Fruit fly (Drosophila melanogaster) whole organism, prepupa: Measurements from ENCODE around the gene Nup98-96.

Source experiments
- Blimp-1 ChIP-seq: fragments of 200-800 bp; sonication (Bioruptor generic); optimal IDR thresholded peaks from 3 replicates; lab custom pipeline; 2017; ENCODE audit warnings: missing biosample characterization, missing genetic modification characterization, mild to moderate bottlenecking, moderate library complexity, missing genetic modification reagents
- CG10631 ChIP-seq: fragments of 200-800 bp; sonication (Bioruptor generic); optimal IDR thresholded peaks from 2 replicates; lab custom pipeline; 2016; ENCODE audit warnings: missing biosample characterization, missing genetic modification characterization
- CG10669 ChIP-seq: fragments of 200-800 bp; sonication (Bioruptor generic); optimal IDR thresholded peaks from 3 replicates; lab custom pipeline; 2018; ENCODE audit warnings: missing biosample characterization, mild to moderate bottlenecking, missing genetic modification characterization, moderate library complexity
- CG11294 ChIP-seq: fragments of 200-800 bp; sonication (Bioruptor generic); IDR thresholded peaks from 2 replicates; pipeline ENCODE4 v1.3.6; 2022; ENCODE audit warnings: missing biosample characterization, missing genetic modification characterization
- CG11762 ChIP-seq: fragments of 200-800 bp; sonication (Bioruptor generic); optimal IDR thresholded peaks from 3 replicates; lab custom pipeline; 2016; ENCODE audit warnings: missing biosample characterization, missing genetic modification characterization; ENCODE audit not compliant: insufficient read depth
- CG11902 ChIP-seq: fragments of 200-800 bp; sonication (Bioruptor generic); optimal IDR thresholded peaks from 3 replicates; lab custom pipeline; 2016; ENCODE audit warnings: missing biosample characterization, missing genetic modification characterization
- CG15336 ChIP-seq: fragments of 200-800 bp; sonication (Bioruptor generic); IDR thresholded peaks from 2 replicates; pipeline ENCODE4 v1.3.6; 2022; ENCODE audit warnings: missing biosample characterization, missing genetic modification characterization
- CG1621 ChIP-seq: fragments of 200-800 bp; sonication (Bioruptor generic); optimal IDR thresholded peaks from 3 replicates; lab custom pipeline; 2018; ENCODE audit warnings: missing biosample characterization, mild to moderate bottlenecking, missing genetic modification characterization
- CG16779 ChIP-seq: fragments of 200-800 bp; sonication (Bioruptor generic); optimal IDR thresholded peaks from 3 replicates; lab custom pipeline; 2017; ENCODE audit warnings: missing biosample characterization, mild to moderate bottlenecking, missing genetic modification characterization
- CG3032 ChIP-seq: fragments of 200-800 bp; optimal IDR thresholded peaks from 2 replicates; lab custom pipeline; 2019; ENCODE audit warnings: missing biosample characterization, mild to moderate bottlenecking, missing genetic modification characterization, moderate library complexity
- CG31627 ChIP-seq: fragments of 200-800 bp; sonication (Bioruptor generic); optimal IDR thresholded peaks from 3 replicates; lab custom pipeline; 2016; ENCODE audit warnings: missing biosample characterization, missing genetic modification characterization
- CG32006 ChIP-seq: fragments of 200-800 bp; sonication (Bioruptor generic); optimal IDR thresholded peaks from 3 replicates; lab custom pipeline; 2017; ENCODE audit warnings: missing biosample characterization, mild to moderate bottlenecking, missing genetic modification characterization
- CG34406 ChIP-seq: fragments of 200-800 bp; sonication (Bioruptor generic); optimal IDR thresholded peaks from 3 replicates; lab custom pipeline; 2016; ENCODE audit warnings: missing biosample characterization, missing genetic modification characterization
- CG3919 ChIP-seq: fragments of 200-800 bp; sonication (Bioruptor generic); optimal IDR thresholded peaks from 3 replicates; lab custom pipeline; 2016; ENCODE audit warnings: missing biosample characterization, missing genetic modification characterization
- CG4318 ChIP-seq: fragments of 200-800 bp; sonication (Bioruptor generic); optimal IDR thresholded peaks from 3 replicates; lab custom pipeline; 2017; ENCODE audit warnings: missing biosample characterization, mild to moderate bottlenecking, missing genetic modification characterization
- CG6163 ChIP-seq: fragments of 200-800 bp; sonication (Bioruptor generic); IDR thresholded peaks from 3 replicates; pipeline ENCODE4 v1.3.6; 2022; ENCODE audit warnings: missing biosample characterization, missing genetic modification characterization
- CG6276 ChIP-seq: fragments of 200-800 bp; sonication (Bioruptor generic); optimal IDR thresholded peaks from 2 replicates; lab custom pipeline; 2017; ENCODE audit warnings: missing biosample characterization, mild to moderate bottlenecking, missing genetic modification characterization
- CG6792 ChIP-seq: fragments of 200-800 bp; sonication (Bioruptor generic); optimal IDR thresholded peaks from 3 replicates; lab custom pipeline; 2016; ENCODE audit warnings: missing biosample characterization, missing genetic modification characterization
- CG6808 ChIP-seq: fragments of 200-800 bp; sonication (Bioruptor generic); optimal IDR thresholded peaks from 3 replicates; lab custom pipeline; 2017; ENCODE audit warnings: missing biosample characterization, missing genetic modification characterization, mild to moderate bottlenecking, moderate library complexity, missing genetic modification reagents
- CG6854 ChIP-seq: fragments of 200-800 bp; sonication (Bioruptor generic); optimal IDR thresholded peaks from 2 replicates; lab custom pipeline; 2017; ENCODE audit warnings: missing biosample characterization, mild to moderate bottlenecking, missing genetic modification characterization
- CG7368 ChIP-seq: fragments of 200-800 bp; sonication (Bioruptor generic); optimal IDR thresholded peaks from 3 replicates; lab custom pipeline; 2016; ENCODE audit warnings: missing biosample characterization, missing genetic modification characterization
- CG8632 ChIP-seq: fragments of 200-800 bp; sonication (Bioruptor generic); optimal IDR thresholded peaks from 3 replicates; lab custom pipeline; 2016; ENCODE audit warnings: missing biosample characterization, missing genetic modification characterization
- CG9139 ChIP-seq: fragments of 200-800 bp; sonication (Bioruptor generic); optimal IDR thresholded peaks from 3 replicates; lab custom pipeline; 2017; ENCODE audit warnings: missing biosample characterization, mild to moderate bottlenecking, missing genetic modification characterization
- Eip75B ChIP-seq: fragments of 200-800 bp; sonication (Bioruptor generic); optimal IDR thresholded peaks from 3 replicates; lab custom pipeline; 2016; ENCODE audit warnings: missing biosample characterization, missing genetic modification characterization
- Eip78C ChIP-seq: fragments of 200-800 bp; sonication (Bioruptor generic); peaks from one replicate; lab custom pipeline; 2016; ENCODE audit warnings: missing biosample characterization, missing genetic modification characterization
- Ets21C ChIP-seq: fragments of 200-800 bp; sonication (Bioruptor generic); optimal IDR thresholded peaks from 3 replicates; lab custom pipeline; 2016; ENCODE audit warnings: missing biosample characterization, missing genetic modification characterization
- Ets96B ChIP-seq: fragments of 200-800 bp; optimal IDR thresholded peaks from 2 replicates; lab custom pipeline; 2019; ENCODE audit warnings: missing biosample characterization, mild to moderate bottlenecking, missing genetic modification characterization, moderate library complexity
- Gug ChIP-seq: fragments of 200-800 bp; sonication (Bioruptor generic); IDR thresholded peaks from 2 replicates; pipeline ENCODE4 v1.3.6; 2022; ENCODE audit warnings: missing biosample characterization, missing genetic modification characterization
- Hr39 ChIP-seq: fragments of 200-800 bp; sonication (Bioruptor generic); optimal IDR thresholded peaks from 2 replicates; lab custom pipeline; 2016; ENCODE audit warnings: missing biosample characterization, missing genetic modification characterization
- Lpt ChIP-seq: fragments of 200-800 bp; sonication (Bioruptor generic); optimal IDR thresholded peaks from 3 replicates; lab custom pipeline; 2016; ENCODE audit warnings: missing biosample characterization, missing genetic modification characterization
- Met ChIP-seq: fragments of 200-800 bp; sonication (Bioruptor generic); optimal IDR thresholded peaks from 3 replicates; lab custom pipeline; 2016; ENCODE audit warnings: missing biosample characterization, missing genetic modification characterization
- OdsH ChIP-seq: fragments of 200-800 bp; sonication (Bioruptor generic); optimal IDR thresholded peaks from 3 replicates; lab custom pipeline; 2016; ENCODE audit warnings: missing biosample characterization, missing genetic modification characterization
- Smox ChIP-seq: fragments of 200-800 bp; sonication (Bioruptor generic); optimal IDR thresholded peaks from 3 replicates; lab custom pipeline; 2016; ENCODE audit warnings: missing biosample characterization, missing genetic modification characterization
- Sox102F ChIP-seq: fragments of 200-800 bp; sonication (Bioruptor generic); optimal IDR thresholded peaks from 2 replicates; lab custom pipeline; 2016; ENCODE audit warnings: missing biosample characterization, mild to moderate bottlenecking, missing genetic modification characterization
- Sox14 ChIP-seq: fragments of 200-800 bp; sonication (Bioruptor generic); optimal IDR thresholded peaks from 3 replicates; lab custom pipeline; 2016; ENCODE audit warnings: missing biosample characterization, missing genetic modification characterization
- Sox15 ChIP-seq: fragments of 200-800 bp; sonication (Bioruptor generic); optimal IDR thresholded peaks from 3 replicates; lab custom pipeline; 2016; ENCODE audit warnings: missing biosample characterization, missing genetic modification characterization
- cyc ChIP-seq: fragments of 200-800 bp; sonication (Bioruptor generic); optimal IDR thresholded peaks from 3 replicates; lab custom pipeline; 2016; ENCODE audit warnings: missing biosample characterization, missing genetic modification characterization
- dsx ChIP-seq: fragments of 200-800 bp; optimal IDR thresholded peaks from 3 replicates; lab custom pipeline; 2019; ENCODE audit warnings: missing biosample characterization, mild to moderate bottlenecking, missing genetic modification characterization, moderate library complexity; ENCODE audit not compliant: poor library complexity, severe bottlenecking
- eg ChIP-seq: fragments of 200-800 bp; sonication (Bioruptor generic); IDR thresholded peaks from 3 replicates; pipeline ENCODE4 v1.3.6; 2022; ENCODE audit warnings: missing biosample characterization, missing genetic modification characterization
- esn ChIP-seq: fragments of 200-800 bp; sonication (Bioruptor generic); optimal IDR thresholded peaks from 2 replicates; lab custom pipeline; 2016; ENCODE audit warnings: missing biosample characterization, mild to moderate bottlenecking, missing genetic modification characterization, moderate library complexity
- fd59A ChIP-seq: fragments of 200-800 bp; sonication (Bioruptor generic); optimal IDR thresholded peaks from 2 replicates; lab custom pipeline; 2017; ENCODE audit warnings: missing biosample characterization, mild to moderate bottlenecking, missing genetic modification characterization, missing genetic modification reagents
- lz ChIP-seq: fragments of 200-800 bp; sonication (Bioruptor generic); optimal IDR thresholded peaks from 3 replicates; lab custom pipeline; 2016; ENCODE audit warnings: missing biosample characterization, missing genetic modification characterization
- net ChIP-seq: fragments of 200-800 bp; sonication (Bioruptor generic); optimal IDR thresholded peaks from 3 replicates; lab custom pipeline; 2016; ENCODE audit warnings: missing biosample characterization, missing genetic modification characterization
- salr ChIP-seq, 2 experiments: fragments of 200-800 bp; sonication (Bioruptor generic); optimal IDR thresholded peaks; 3 replicates each; lab custom pipeline; 2016 to 2018; ENCODE audit warnings: missing biosample characterization in 2 of 2, missing genetic modification characterization in 2 of 2, mild to moderate bottlenecking in 1 of 2
- ss ChIP-seq, 2 experiments: fragments of 200-800 bp; sonication (Bioruptor generic); optimal IDR thresholded peaks; 2 replicates in 1 of 2; 3 replicates in 1 of 2; lab custom pipeline; 2017 to 2018; ENCODE audit warnings: mild to moderate bottlenecking in 2 of 2, missing biosample characterization in 2 of 2, missing genetic modification characterization in 2 of 2, moderate library complexity in 1 of 2
- topi ChIP-seq: fragments of 200-800 bp; sonication (Bioruptor generic); optimal IDR thresholded peaks from 3 replicates; lab custom pipeline; 2016; ENCODE audit warnings: missing biosample characterization, missing genetic modification characterization
- vri ChIP-seq: fragments of 200-800 bp; sonication (Bioruptor generic); optimal IDR thresholded peaks from 3 replicates; lab custom pipeline; 2016; ENCODE audit warnings: missing biosample characterization, mild to moderate bottlenecking, missing genetic modification characterization

The Nup98-96 gene

DNA sequence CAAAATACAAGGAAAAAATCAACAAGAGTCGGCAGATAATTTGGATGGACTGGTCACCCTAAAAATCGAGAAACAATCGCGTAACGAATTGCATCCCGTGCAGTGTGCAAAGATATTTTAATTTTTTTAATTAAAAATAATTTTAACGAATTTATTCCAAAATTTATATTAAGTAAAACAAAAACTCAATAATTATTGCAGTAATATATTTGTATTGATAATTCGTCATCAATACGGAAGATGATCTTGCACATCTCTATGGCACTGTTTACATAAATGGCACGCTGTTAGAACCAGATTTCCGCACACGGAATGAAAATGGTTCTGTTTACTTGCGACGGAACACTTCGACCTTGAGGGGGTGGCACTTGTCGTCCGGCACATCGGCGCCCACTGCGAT is 8.6 kb downstream of the Nup98-96 start, which contains the start of gene tst (continued):
- TF ChIP-seq CG15336 (GFP tag; lab: Robert Waterston, UW) (peak; percentile 89), CG6792 (GFP tag; lab: Kevin White, UChicago) (peak; percentile 84), Gug (GFP tag; lab: Robert Waterston, UW) (peak; percentile 95), Sox102F (GFP tag; lab: Kevin White, UChicago) (peak; percentile 74), CG8632 (GFP tag; lab: Kevin White, UChicago) (peak; percentile 86), CG10631 (GFP tag; lab: Kevin White, UChicago) (peak; percentile 96), OdsH (GFP tag; lab: Kevin White, UChicago) (peak; percentile 92), salr (GFP tag; optimal IDR thresholded peaks at IDR 0.05; lab: Kevin White, UChicago) (peak in 1 of 2 experiments; percentile 61), Sox14 (GFP tag; lab: Kevin White, UChicago) (peak; percentile 78), cyc (GFP tag; lab: Kevin White, UChicago) (peak; percentile 82), CG9139 (GFP tag; lab: Kevin White, UChicago) (no peak), CG7368 (GFP tag; lab: Kevin White, UChicago) (peak; percentile 75)

DNA sequence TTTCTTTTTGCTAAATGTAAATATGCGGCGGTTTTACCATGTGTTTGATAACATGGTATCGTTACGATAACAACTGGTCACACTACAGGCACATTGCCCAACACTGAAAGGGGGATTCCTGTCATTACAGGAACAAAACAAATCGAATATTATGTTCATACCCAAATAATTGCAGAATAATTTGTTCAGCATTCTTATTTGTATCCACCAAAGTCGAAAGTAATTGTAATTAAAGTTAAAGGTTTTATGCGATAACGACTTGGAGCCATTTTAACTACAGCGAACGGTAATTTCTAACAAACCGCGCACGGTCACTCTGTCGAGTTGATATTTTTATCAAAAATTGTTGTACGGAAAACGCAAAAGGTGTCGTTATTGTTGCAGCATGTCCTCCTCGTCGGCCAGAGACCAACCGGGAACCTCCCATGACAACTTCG is 14.0 kb downstream of the Nup98-96 start, which contains the start of the genes CG10214 and CG10375:
Gene CG10214 (minus strand): TSS at position 72 of the 437 bp plus-strand sequence.
Gene CG10375 (plus strand): TSS at position 296 of the 437 bp plus-strand sequence.
- TF ChIP-seq CG31627 (GFP tag; lab: Kevin White, UChicago), result peak; percentile 79
- TF ChIP-seq Eip75B (GFP tag; lab: Kevin White, UChicago), result peak; percentile 58
- TF ChIP-seq Eip78C (GFP tag; lab: Kevin White, UChicago), result peak; percentile 80
- peak; percentile 56 for TF ChIP-seq CG6792 (GFP tag; lab: Kevin White, UChicago)
- TF ChIP-seq CG9139 (GFP tag; lab: Kevin White, UChicago), result no peak
- peak; percentile 70 for TF ChIP-seq Met (GFP tag; lab: Kevin White, UChicago)
- TF ChIP-seq CG6163, result peak; percentile 74
- TF ChIP-seq Blimp-1, result no peak
- TF ChIP-seq Sox102F (GFP tag; lab: Kevin White, UChicago), result peak; percentile 59
- no peak for TF ChIP-seq CG6276
- TF ChIP-seq OdsH (GFP tag; lab: Kevin White, UChicago), result peak; percentile 71
- TF ChIP-seq topi (GFP tag; lab: Kevin White, UChicago), result peak; percentile 71
- peak; percentile 60 for TF ChIP-seq Smox
- TF ChIP-seq Sox15 (GFP tag; lab: Kevin White, UChicago), result peak; percentile 44
- TF ChIP-seq lz (GFP tag; lab: Kevin White, UChicago), result peak; percentile 81
- TF ChIP-seq CG10631 (GFP tag; lab: Kevin White, UChicago), result peak; percentile 74
- TF ChIP-seq CG11902 (GFP tag; lab: Kevin White, UChicago), result peak; percentile 45
- peak; percentile 60 for TF ChIP-seq CG7368 (GFP tag; lab: Kevin White, UChicago)
- TF ChIP-seq dsx (GFP tag; lab: Kevin White, UChicago), result peak; percentile 43
- TF ChIP-seq Gug (GFP tag; lab: Robert Waterston, UW), result peak; percentile 57; the same call in 1 of the 2 replicates
- peak; percentile 84 for TF ChIP-seq esn (GFP tag; lab: Kevin White, UChicago)
- peak; percentile 58 for TF ChIP-seq CG32006 (GFP tag; lab: Kevin White, UChicago)
- peak; percentile 75 for TF ChIP-seq CG3919 (GFP tag; lab: Kevin White, UChicago)
- peak; percentile 14 for TF ChIP-seq CG6808 (GFP tag; lab: Kevin White, UChicago)
- TF ChIP-seq CG11294, result no peak
- peak; percentile 50 for TF ChIP-seq CG8632 (GFP tag; lab: Kevin White, UChicago)
- no peak for TF ChIP-seq CG16779
- no peak for TF ChIP-seq Ets21C (GFP tag; lab: Kevin White, UChicago)
- peak; percentile 67 for TF ChIP-seq CG3032 (tag; lab: Kevin White, UChicago)
- TF ChIP-seq Lpt, result no peak
- peak; percentile 72 for TF ChIP-seq vri
- TF ChIP-seq Hr39 (GFP tag; lab: Kevin White, UChicago), result peak; percentile 72
- peak; percentile 5 to 21 for TF ChIP-seq salr (GFP tag; optimal IDR thresholded peaks at IDR 0.05; lab: Kevin White, UChicago)
- TF ChIP-seq CG4318 (GFP tag; lab: Kevin White, UChicago), result no peak
- TF ChIP-seq eg (GFP tag; lab: Robert Waterston, UW), result peak; percentile 73; the same call in 2 of the 3 replicates
- peak; percentile 53 for TF ChIP-seq Ets96B (tag; lab: Kevin White, UChicago)
- peak; percentile 52 for TF ChIP-seq CG6854 (GFP tag; lab: Kevin White, UChicago)
- peak; percentile 22 for TF ChIP-seq net (GFP tag; lab: Kevin White, UChicago)
- peak; percentile 41 for TF ChIP-seq CG1621 (tag; lab: Kevin White, UChicago)
- TF ChIP-seq fd59A (GFP tag; lab: Kevin White, UChicago), result no peak
- TF ChIP-seq CG10669 (GFP tag; lab: Kevin White, UChicago), result peak; percentile 50
- TF ChIP-seq CG34406 (GFP tag; lab: Kevin White, UChicago), result peak; percentile 60
- no peak for TF ChIP-seq ss (GFP tag; optimal IDR thresholded peaks at IDR 0.05; lab: Kevin White, UChicago)
- peak; percentile 0 for TF ChIP-seq CG11762 (GFP tag; lab: Kevin White, UChicago)
